Fruit fly (Drosophila melanogaster) whole organism, pupa: ENCODE results near the gene chas.

Experiments used
- CG10348 ChIP-seq: fragments of 200-800 bp; sonication (Bioruptor generic); IDR thresholded peaks from 2 replicates; pipeline ENCODE4 v1.3.6; 2022; ENCODE audit warnings: missing biosample characterization, missing genetic modification characterization
- CG12605 ChIP-seq: fragments of 200-800 bp; sonication (Bioruptor generic); IDR thresholded peaks from 2 replicates; pipeline ENCODE4 v1.3.6; 2022; ENCODE audit warnings: missing biosample characterization, missing genetic modification characterization
- CG13204 ChIP-seq: fragments of 200-800 bp; sonication (Bioruptor generic); optimal IDR thresholded peaks from 2 replicates; lab custom pipeline; 2018; ENCODE audit warnings: missing biosample characterization, mild to moderate bottlenecking, missing genetic modification characterization, moderate library complexity
- CG14655 ChIP-seq: fragments of 200-800 bp; sonication (Bioruptor generic); optimal IDR thresholded peaks from 3 replicates; lab custom pipeline; 2017; ENCODE audit warnings: mild to moderate bottlenecking, missing biosample characterization, missing genetic modification reagents, missing genetic modification characterization
- CG15710 ChIP-seq: fragments of 200-800 bp; sonication (Bioruptor generic); optimal IDR thresholded peaks from 2 replicates; lab custom pipeline; 2018; ENCODE audit warnings: missing biosample characterization, mild to moderate bottlenecking, missing genetic modification characterization, moderate library complexity
- CG17806 ChIP-seq: fragments of 200-800 bp; sonication (Bioruptor generic); optimal IDR thresholded peaks from 2 replicates; lab custom pipeline; 2018; ENCODE audit warnings: missing biosample characterization, mild to moderate bottlenecking, missing genetic modification characterization, moderate library complexity
- CG32121 ChIP-seq: fragments of 200-800 bp; sonication (Bioruptor generic); IDR thresholded peaks from 2 replicates; pipeline ENCODE4 v1.3.6; 2022; ENCODE audit warnings: missing biosample characterization, missing genetic modification characterization
- CG34367 ChIP-seq: fragments of 200-800 bp; sonication (Bioruptor generic); optimal IDR thresholded peaks from 2 replicates; lab custom pipeline; 2018; ENCODE audit warnings: missing biosample characterization, mild to moderate bottlenecking, missing genetic modification characterization
- CG4496 ChIP-seq: fragments of 200-800 bp; sonication (Bioruptor generic); IDR thresholded peaks from 3 replicates; pipeline ENCODE4 v1.3.6; 2022; ENCODE audit warnings: missing biosample characterization, missing genetic modification characterization
- CG8159 ChIP-seq: fragments of 200-800 bp; sonication (Bioruptor generic); optimal IDR thresholded peaks from 3 replicates; lab custom pipeline; 2018; ENCODE audit warnings: missing biosample characterization, mild to moderate bottlenecking, missing genetic modification characterization, moderate library complexity
- CG8301 ChIP-seq: fragments of 200-800 bp; sonication (Bioruptor generic); optimal IDR thresholded peaks from 2 replicates; lab custom pipeline; 2018; ENCODE audit warnings: missing biosample characterization, mild to moderate bottlenecking, missing genetic modification characterization
- CG9948 ChIP-seq: fragments of 200-800 bp; sonication (Bioruptor generic); optimal IDR thresholded peaks from 2 replicates; lab custom pipeline; 2018; ENCODE audit warnings: missing biosample characterization, mild to moderate bottlenecking, missing genetic modification characterization, moderate library complexity
- D1 ChIP-seq: fragments of 200-800 bp; sonication (Bioruptor generic); optimal IDR thresholded peaks from 2 replicates; lab custom pipeline; 2018; ENCODE audit warnings: missing biosample characterization, mild to moderate bottlenecking, missing genetic modification characterization, moderate library complexity
- EcR ChIP-seq: fragments of 200-800 bp; sonication (Bioruptor generic); optimal IDR thresholded peaks from 3 replicates; lab custom pipeline; 2019; ENCODE audit warnings: missing biosample characterization, missing genetic modification characterization, mild to moderate bottlenecking, moderate library complexity, missing genetic modification reagents
- Ets98B ChIP-seq: fragments of 200-800 bp; sonication (Bioruptor generic); IDR thresholded peaks from 2 replicates; pipeline ENCODE4 v1.3.6; 2022; ENCODE audit warnings: missing biosample characterization, missing genetic modification characterization
- Pif1A ChIP-seq: fragments of 200-800 bp; sonication (Bioruptor generic); optimal IDR thresholded peaks from 3 replicates; lab custom pipeline; 2016; ENCODE audit warnings: missing biosample characterization, missing genetic modification characterization
- Pif1B ChIP-seq: fragments of 200-800 bp; sonication (Bioruptor generic); optimal IDR thresholded peaks from 3 replicates; lab custom pipeline; 2016; ENCODE audit warnings: missing biosample characterization, missing genetic modification characterization
- Snoo ChIP-seq: fragments of 200-800 bp; sonication (Bioruptor generic); optimal IDR thresholded peaks from 3 replicates; lab custom pipeline; 2017; ENCODE audit warnings: missing biosample characterization, mild to moderate bottlenecking, missing genetic modification characterization, inconsistent platforms
- fd96Ca ChIP-seq: fragments of 200-800 bp; sonication (Bioruptor generic); IDR thresholded peaks from 3 replicates; pipeline ENCODE4 v1.3.6; 2022; ENCODE audit warnings: missing biosample characterization, missing genetic modification characterization
- gl ChIP-seq: fragments of 200-800 bp; sonication (Bioruptor generic); optimal IDR thresholded peaks from 2 replicates; lab custom pipeline; 2018; ENCODE audit warnings: missing biosample characterization, mild to moderate bottlenecking, missing genetic modification characterization
- rn ChIP-seq: fragments of 200-800 bp; sonication (Bioruptor generic); IDR thresholded peaks from 2 replicates; pipeline ENCODE4 v1.3.6; 2022; ENCODE audit warnings: missing biosample characterization, missing genetic modification characterization

Gene chas

DNA sequence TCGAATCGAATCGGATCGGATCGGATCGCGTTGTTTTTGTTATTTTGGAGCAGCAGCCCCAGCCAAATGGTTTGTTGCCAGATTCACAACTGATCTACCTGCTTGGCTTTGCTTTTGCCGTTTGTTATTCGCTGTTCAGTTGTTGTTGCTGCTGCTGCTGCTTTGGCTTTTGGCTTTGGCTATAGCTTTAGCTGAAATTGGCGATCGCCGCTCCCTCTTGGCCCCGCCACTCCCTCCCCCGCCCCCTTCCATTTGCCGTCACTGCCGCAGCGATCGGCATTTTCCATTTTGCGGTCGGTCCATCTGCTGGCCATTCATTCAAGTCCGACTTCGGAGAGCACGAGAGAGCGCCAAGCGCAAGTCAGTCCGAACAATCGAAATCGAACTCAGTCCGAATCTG lies at the start of gene chas:
TSS of gene chas (minus strand) at position 295 of the 400 bp plus-strand sequence.
- no peak for TF ChIP-seq CG8301 (tag; lab: Kevin White, UChicago)
- TF ChIP-seq CG13204 = peak; percentile 5

DNA sequence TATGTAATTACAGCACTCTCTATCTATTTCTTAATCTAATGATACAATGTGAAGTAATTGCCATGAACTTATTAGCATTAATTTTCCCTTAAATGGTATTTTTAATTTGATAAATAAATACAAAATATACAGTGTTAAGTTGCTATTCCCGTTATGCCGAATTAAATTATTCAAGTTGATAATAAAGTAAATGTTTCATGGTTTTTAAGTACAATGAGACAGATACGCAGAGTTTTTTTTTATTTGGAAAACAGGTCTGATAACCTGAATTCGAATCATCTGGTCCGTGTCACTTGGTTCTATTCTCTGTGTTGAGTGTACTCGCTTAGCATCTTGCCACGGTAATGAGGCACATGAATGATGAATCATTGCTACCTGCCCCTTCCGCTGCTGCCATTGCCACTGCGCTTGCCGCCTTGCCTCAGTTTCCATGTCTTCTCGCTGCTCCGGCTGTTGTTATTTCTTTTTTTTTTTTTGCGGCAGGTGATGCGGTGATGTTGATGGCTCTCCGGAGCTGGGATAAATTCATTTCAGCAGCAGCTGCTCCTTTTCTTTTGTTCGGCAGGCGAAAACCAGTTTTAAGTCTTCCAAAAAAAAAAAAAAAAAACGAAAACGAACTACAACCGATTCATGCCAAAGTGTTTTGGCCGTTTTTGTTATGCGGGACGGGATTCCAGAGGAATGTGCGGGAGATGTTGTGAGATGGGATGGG lies 47.3 kb upstream of the chas start:
- no peak for TF ChIP-seq Snoo (tag; lab: Kevin White, UChicago)
- no peak for TF ChIP-seq CG12605 (GFP tag; lab: Robert Waterston, UW)
- TF ChIP-seq CG15710 (tag; lab: Kevin White, UChicago) = peak; percentile 37
- no peak for TF ChIP-seq gl (tag; lab: Kevin White, UChicago)
- peak; percentile 57 for TF ChIP-seq CG14655 (GFP tag; lab: Kevin White, UChicago)
- TF ChIP-seq CG4496 (GFP tag; lab: Robert Waterston, UW) = 0 out of 3 replicates have a peak, but pooled peaks have one; percentile 50
- no peak for TF ChIP-seq rn (GFP tag; lab: Robert Waterston, UW)
- peak; percentile 50 for TF ChIP-seq CG9948 (tag; lab: Kevin White, UChicago)
- no peak for TF ChIP-seq CG32121 (GFP tag; lab: Robert Waterston, UW)
- no peak for TF ChIP-seq Ets98B (GFP tag; lab: Robert Waterston, UW)
- no peak for TF ChIP-seq D1
- peak; percentile 64 for TF ChIP-seq CG8159 (tag; lab: Kevin White, UChicago)
- peak; percentile 27 for TF ChIP-seq CG34367 (tag; lab: Kevin White, UChicago)
- TF ChIP-seq CG17806 (tag; lab: Kevin White, UChicago) = peak; percentile 6
- no peak for TF ChIP-seq Pif1A (GFP tag; lab: Kevin White, UChicago)
- TF ChIP-seq CG13204 = peak; percentile 57
- no peak for TF ChIP-seq fd96Ca (GFP tag; lab: Robert Waterston, UW)
- TF ChIP-seq CG10348 (GFP tag; lab: Robert Waterston, UW) = no peak
- TF ChIP-seq CG8301 (tag; lab: Kevin White, UChicago) = peak; percentile 23
- TF ChIP-seq Pif1B (GFP tag; lab: Kevin White, UChicago) = no peak
- peak; percentile 37 for TF ChIP-seq EcR

DNA sequence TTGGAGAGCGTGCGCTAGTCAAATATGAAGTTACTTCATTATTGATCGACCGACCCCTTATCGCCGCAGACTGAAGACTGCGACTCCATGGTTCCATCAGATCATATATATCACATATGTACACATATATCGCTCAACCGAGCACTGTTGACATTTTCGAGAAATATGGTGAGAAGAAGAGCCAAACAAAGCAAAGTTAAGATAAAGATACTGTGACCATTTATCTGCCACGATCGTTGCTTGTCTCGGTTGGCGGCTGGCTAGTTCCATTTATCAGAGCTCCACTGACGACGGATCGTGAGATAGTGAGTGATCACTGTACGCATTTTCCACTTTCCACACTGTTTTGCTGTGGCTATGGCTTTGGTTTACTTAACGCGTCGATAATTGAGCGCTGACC lies 45.1 kb upstream of the chas start:
- TF ChIP-seq CG15710 (tag; lab: Kevin White, UChicago) (no peak), EcR (no peak), CG8159 (tag; lab: Kevin White, UChicago) (no peak), CG8301 (tag; lab: Kevin White, UChicago) (no peak), CG10348 (GFP tag; lab: Robert Waterston, UW) (no peak), fd96Ca (GFP tag; lab: Robert Waterston, UW) (no peak)

DNA sequence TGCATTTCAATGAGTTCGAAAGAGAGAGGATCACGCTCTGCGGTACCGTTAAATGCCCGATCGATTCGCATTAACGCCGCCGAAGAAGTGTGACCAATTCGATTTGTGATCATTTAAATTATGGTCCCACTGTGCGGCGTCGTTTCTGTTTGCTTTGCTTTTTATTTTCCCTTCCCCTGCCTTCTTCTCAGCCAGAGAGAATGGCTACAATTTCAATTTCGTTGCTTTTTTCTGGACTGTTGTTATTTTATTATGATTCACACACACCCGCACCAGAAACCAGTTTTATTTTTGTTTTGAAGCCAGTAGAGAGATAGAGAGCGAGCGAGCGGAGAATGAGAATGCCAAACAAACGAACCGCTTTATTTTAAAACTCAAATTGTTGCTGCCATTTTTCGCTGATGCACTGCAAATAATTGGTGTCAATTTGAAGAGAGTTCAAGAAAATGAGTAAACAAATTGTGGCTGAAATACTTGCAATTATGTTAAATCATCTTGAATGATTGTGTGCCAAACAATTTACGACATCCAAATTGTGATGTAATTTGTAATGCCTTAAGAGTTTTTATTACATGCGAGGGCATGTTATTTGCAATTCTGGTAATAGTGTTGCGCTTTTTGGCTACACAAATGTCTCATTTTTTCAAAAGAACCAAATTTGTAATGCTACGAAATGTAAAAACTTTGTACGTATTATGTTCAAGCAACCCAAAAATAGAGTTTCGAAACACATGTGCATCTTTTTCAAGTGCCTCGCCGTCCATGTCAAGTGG lies 44.2 kb upstream of the chas start:
- TF ChIP-seq D1 (peak; percentile 56), CG17806 (tag; lab: Kevin White, UChicago) (peak; percentile 68), CG32121 (GFP tag; lab: Robert Waterston, UW) (peak; percentile 46; the same call in 1 of the 2 replicates), CG13204 (no peak), CG10348 (GFP tag; lab: Robert Waterston, UW) (0 out of 2 replicates have a peak, but pooled peaks have one; percentile 17), fd96Ca (GFP tag; lab: Robert Waterston, UW) (peak; percentile 62; the same call in 2 of the 3 replicates), Snoo (tag; lab: Kevin White, UChicago) (peak; percentile 68), CG4496 (GFP tag; lab: Robert Waterston, UW) (peak; percentile 60; the same call in 1 of the 3 replicates), CG15710 (tag; lab: Kevin White, UChicago) (peak; percentile 64), CG8301 (tag; lab: Kevin White, UChicago) (peak; percentile 79), CG12605 (GFP tag; lab: Robert Waterston, UW) (0 out of 2 replicates have a peak, but pooled peaks have one; percentile 11), CG8159 (tag; lab: Kevin White, UChicago) (peak; percentile 74), Ets98B (GFP tag; lab: Robert Waterston, UW) (peak; percentile 52), CG9948 (tag; lab: Kevin White, UChicago) (peak; percentile 60), EcR (no peak), rn (GFP tag; lab: Robert Waterston, UW) (no peak), CG14655 (GFP tag; lab: Kevin White, UChicago) (peak; percentile 84), Pif1B (GFP tag; lab: Kevin White, UChicago) (peak; percentile 61), CG34367 (tag; lab: Kevin White, UChicago) (peak; percentile 37), Pif1A (GFP tag; lab: Kevin White, UChicago) (peak; percentile 76), gl (tag; lab: Kevin White, UChicago) (no peak)

DNA sequence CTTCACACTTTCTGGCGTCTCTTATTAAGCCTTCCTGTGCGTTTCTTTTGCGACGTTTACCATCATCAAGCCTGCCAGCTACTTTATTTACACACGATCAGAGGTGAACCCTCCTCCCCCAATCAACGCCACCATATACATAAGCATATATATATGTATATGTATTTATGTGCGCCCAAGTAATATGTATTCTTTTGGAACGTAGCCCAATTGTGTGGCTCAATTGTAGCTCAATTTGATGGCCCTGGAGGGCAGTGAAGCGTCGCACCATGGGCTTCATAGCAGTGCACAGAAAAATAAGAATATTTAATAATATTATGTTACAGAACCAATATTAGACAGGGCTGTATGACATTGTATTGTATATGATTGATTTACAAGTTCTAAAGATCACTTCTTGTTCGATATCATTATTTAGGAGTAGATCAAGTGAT lies 43.4 kb upstream of the chas start:
- no peak for TF ChIP-seq EcR
- no peak for TF ChIP-seq CG9948 (tag; lab: Kevin White, UChicago)
- TF ChIP-seq Pif1B (GFP tag; lab: Kevin White, UChicago) = no peak
- no peak for TF ChIP-seq CG14655 (GFP tag; lab: Kevin White, UChicago)
- TF ChIP-seq Ets98B (GFP tag; lab: Robert Waterston, UW) = no peak
- no peak for TF ChIP-seq rn (GFP tag; lab: Robert Waterston, UW)
- TF ChIP-seq CG8301 (tag; lab: Kevin White, UChicago) = no peak
- TF ChIP-seq CG32121 (GFP tag; lab: Robert Waterston, UW) = no peak
